Fruit fly (Drosophila melanogaster) whole organism, prepupa: Measurements from ENCODE around the gene Pdhb.

ENCODE experiments used
- Blimp-1 ChIP-seq: fragments of 200-800 bp; sonication (Bioruptor generic); optimal IDR thresholded peaks from 3 replicates; lab custom pipeline; 2017; ENCODE audit warnings: missing biosample characterization, missing genetic modification characterization, mild to moderate bottlenecking, moderate library complexity, missing genetic modification reagents
- CG10631 ChIP-seq: fragments of 200-800 bp; sonication (Bioruptor generic); optimal IDR thresholded peaks from 2 replicates; lab custom pipeline; 2016; ENCODE audit warnings: missing biosample characterization, missing genetic modification characterization
- CG10669 ChIP-seq: fragments of 200-800 bp; sonication (Bioruptor generic); optimal IDR thresholded peaks from 3 replicates; lab custom pipeline; 2018; ENCODE audit warnings: missing biosample characterization, mild to moderate bottlenecking, missing genetic modification characterization, moderate library complexity
- CG11294 ChIP-seq: fragments of 200-800 bp; sonication (Bioruptor generic); IDR thresholded peaks from 2 replicates; pipeline ENCODE4 v1.3.6; 2022; ENCODE audit warnings: missing biosample characterization, missing genetic modification characterization
- CG11762 ChIP-seq: fragments of 200-800 bp; sonication (Bioruptor generic); optimal IDR thresholded peaks from 3 replicates; lab custom pipeline; 2016; ENCODE audit warnings: missing biosample characterization, missing genetic modification characterization; ENCODE audit not compliant: insufficient read depth
- CG11902 ChIP-seq: fragments of 200-800 bp; sonication (Bioruptor generic); optimal IDR thresholded peaks from 3 replicates; lab custom pipeline; 2016; ENCODE audit warnings: missing biosample characterization, missing genetic modification characterization
- CG15336 ChIP-seq: fragments of 200-800 bp; sonication (Bioruptor generic); IDR thresholded peaks from 2 replicates; pipeline ENCODE4 v1.3.6; 2022; ENCODE audit warnings: missing biosample characterization, missing genetic modification characterization
- CG1621 ChIP-seq: fragments of 200-800 bp; sonication (Bioruptor generic); optimal IDR thresholded peaks from 3 replicates; lab custom pipeline; 2018; ENCODE audit warnings: missing biosample characterization, mild to moderate bottlenecking, missing genetic modification characterization
- CG16779 ChIP-seq: fragments of 200-800 bp; sonication (Bioruptor generic); optimal IDR thresholded peaks from 3 replicates; lab custom pipeline; 2017; ENCODE audit warnings: missing biosample characterization, mild to moderate bottlenecking, missing genetic modification characterization
- CG3032 ChIP-seq: fragments of 200-800 bp; optimal IDR thresholded peaks from 2 replicates; lab custom pipeline; 2019; ENCODE audit warnings: missing biosample characterization, mild to moderate bottlenecking, missing genetic modification characterization, moderate library complexity
- CG32006 ChIP-seq: fragments of 200-800 bp; sonication (Bioruptor generic); optimal IDR thresholded peaks from 3 replicates; lab custom pipeline; 2017; ENCODE audit warnings: missing biosample characterization, mild to moderate bottlenecking, missing genetic modification characterization
- CG3919 ChIP-seq: fragments of 200-800 bp; sonication (Bioruptor generic); optimal IDR thresholded peaks from 3 replicates; lab custom pipeline; 2016; ENCODE audit warnings: missing biosample characterization, missing genetic modification characterization
- CG4318 ChIP-seq: fragments of 200-800 bp; sonication (Bioruptor generic); optimal IDR thresholded peaks from 3 replicates; lab custom pipeline; 2017; ENCODE audit warnings: missing biosample characterization, mild to moderate bottlenecking, missing genetic modification characterization
- CG6276 ChIP-seq: fragments of 200-800 bp; sonication (Bioruptor generic); optimal IDR thresholded peaks from 2 replicates; lab custom pipeline; 2017; ENCODE audit warnings: missing biosample characterization, mild to moderate bottlenecking, missing genetic modification characterization
- CG6792 ChIP-seq: fragments of 200-800 bp; sonication (Bioruptor generic); optimal IDR thresholded peaks from 3 replicates; lab custom pipeline; 2016; ENCODE audit warnings: missing biosample characterization, missing genetic modification characterization
- CG6808 ChIP-seq: fragments of 200-800 bp; sonication (Bioruptor generic); optimal IDR thresholded peaks from 3 replicates; lab custom pipeline; 2017; ENCODE audit warnings: missing biosample characterization, missing genetic modification characterization, mild to moderate bottlenecking, moderate library complexity, missing genetic modification reagents
- CG6854 ChIP-seq: fragments of 200-800 bp; sonication (Bioruptor generic); optimal IDR thresholded peaks from 2 replicates; lab custom pipeline; 2017; ENCODE audit warnings: missing biosample characterization, mild to moderate bottlenecking, missing genetic modification characterization
- CG7368 ChIP-seq: fragments of 200-800 bp; sonication (Bioruptor generic); optimal IDR thresholded peaks from 3 replicates; lab custom pipeline; 2016; ENCODE audit warnings: missing biosample characterization, missing genetic modification characterization
- CG8119 ChIP-seq: fragments of 200-800 bp; sonication (Bioruptor generic); IDR thresholded peaks from 3 replicates; pipeline ENCODE4 v1.3.6; 2022; ENCODE audit warnings: missing biosample characterization, missing genetic modification characterization
- CG8319 ChIP-seq: fragments of 200-800 bp; sonication (Bioruptor generic); optimal IDR thresholded peaks from 3 replicates; lab custom pipeline; 2016; ENCODE audit warnings: missing biosample characterization, missing genetic modification characterization
- CG8632 ChIP-seq: fragments of 200-800 bp; sonication (Bioruptor generic); optimal IDR thresholded peaks from 3 replicates; lab custom pipeline; 2016; ENCODE audit warnings: missing biosample characterization, missing genetic modification characterization
- CG9139 ChIP-seq: fragments of 200-800 bp; sonication (Bioruptor generic); optimal IDR thresholded peaks from 3 replicates; lab custom pipeline; 2017; ENCODE audit warnings: missing biosample characterization, mild to moderate bottlenecking, missing genetic modification characterization
- Eip75B ChIP-seq: fragments of 200-800 bp; sonication (Bioruptor generic); optimal IDR thresholded peaks from 3 replicates; lab custom pipeline; 2016; ENCODE audit warnings: missing biosample characterization, missing genetic modification characterization
- Eip78C ChIP-seq: fragments of 200-800 bp; sonication (Bioruptor generic); peaks from one replicate; lab custom pipeline; 2016; ENCODE audit warnings: missing biosample characterization, missing genetic modification characterization
- Eip93F ChIP-seq: fragments of 200-800 bp; sonication (Bioruptor generic); optimal IDR thresholded peaks from 2 replicates; lab custom pipeline; 2016; ENCODE audit warnings: missing biosample characterization, mild to moderate bottlenecking, missing genetic modification characterization
- Ets21C ChIP-seq: fragments of 200-800 bp; sonication (Bioruptor generic); optimal IDR thresholded peaks from 3 replicates; lab custom pipeline; 2016; ENCODE audit warnings: missing biosample characterization, missing genetic modification characterization
- Gug ChIP-seq: fragments of 200-800 bp; sonication (Bioruptor generic); IDR thresholded peaks from 2 replicates; pipeline ENCODE4 v1.3.6; 2022; ENCODE audit warnings: missing biosample characterization, missing genetic modification characterization
- Hr38 ChIP-seq: sonication (Bioruptor generic); optimal IDR thresholded peaks from 2 replicates; lab custom pipeline; 2016; ENCODE audit warnings: missing biosample characterization, missing genetic modification characterization
- Hr39 ChIP-seq: fragments of 200-800 bp; sonication (Bioruptor generic); optimal IDR thresholded peaks from 2 replicates; lab custom pipeline; 2016; ENCODE audit warnings: missing biosample characterization, missing genetic modification characterization
- OdsH ChIP-seq: fragments of 200-800 bp; sonication (Bioruptor generic); optimal IDR thresholded peaks from 3 replicates; lab custom pipeline; 2016; ENCODE audit warnings: missing biosample characterization, missing genetic modification characterization
- Smox ChIP-seq: fragments of 200-800 bp; sonication (Bioruptor generic); optimal IDR thresholded peaks from 3 replicates; lab custom pipeline; 2016; ENCODE audit warnings: missing biosample characterization, missing genetic modification characterization
- Sox15 ChIP-seq: fragments of 200-800 bp; sonication (Bioruptor generic); optimal IDR thresholded peaks from 3 replicates; lab custom pipeline; 2016; ENCODE audit warnings: missing biosample characterization, missing genetic modification characterization
- achi ChIP-seq: fragments of 200-800 bp; sonication (Bioruptor generic); optimal IDR thresholded peaks from 3 replicates; lab custom pipeline; 2016; ENCODE audit warnings: missing biosample characterization, missing genetic modification characterization
- dsx ChIP-seq: fragments of 200-800 bp; optimal IDR thresholded peaks from 3 replicates; lab custom pipeline; 2019; ENCODE audit warnings: missing biosample characterization, mild to moderate bottlenecking, missing genetic modification characterization, moderate library complexity; ENCODE audit not compliant: poor library complexity, severe bottlenecking
- fd59A ChIP-seq: fragments of 200-800 bp; sonication (Bioruptor generic); optimal IDR thresholded peaks from 2 replicates; lab custom pipeline; 2017; ENCODE audit warnings: missing biosample characterization, mild to moderate bottlenecking, missing genetic modification characterization, missing genetic modification reagents
- fkh ChIP-seq: fragments of 200-800 bp; sonication (Bioruptor generic); optimal IDR thresholded peaks from 3 replicates; lab custom pipeline; 2017; ENCODE audit warnings: missing biosample characterization, mild to moderate bottlenecking, missing genetic modification characterization, moderate library complexity
- lz ChIP-seq: fragments of 200-800 bp; sonication (Bioruptor generic); optimal IDR thresholded peaks from 3 replicates; lab custom pipeline; 2016; ENCODE audit warnings: missing biosample characterization, missing genetic modification characterization
- net ChIP-seq: fragments of 200-800 bp; sonication (Bioruptor generic); optimal IDR thresholded peaks from 3 replicates; lab custom pipeline; 2016; ENCODE audit warnings: missing biosample characterization, missing genetic modification characterization
- pdm3 ChIP-seq: fragments of 200-800 bp; sonication (Bioruptor generic); optimal IDR thresholded peaks from 3 replicates; lab custom pipeline; 2016; ENCODE audit warnings: missing biosample characterization, missing genetic modification characterization
- salr ChIP-seq, 2 experiments: fragments of 200-800 bp; sonication (Bioruptor generic); optimal IDR thresholded peaks; 3 replicates each; lab custom pipeline; 2016 to 2018; ENCODE audit warnings: missing biosample characterization in 2 of 2, missing genetic modification characterization in 2 of 2, mild to moderate bottlenecking in 1 of 2
- spab ChIP-seq: fragments of 200-800 bp; sonication (Bioruptor generic); optimal IDR thresholded peaks from 2 replicates; lab custom pipeline; 2017; ENCODE audit warnings: missing biosample characterization, mild to moderate bottlenecking, missing genetic modification characterization, missing genetic modification reagents
- svp ChIP-seq: fragments of 200-800 bp; sonication (Bioruptor generic); peaks from one replicate; lab custom pipeline; 2016; ENCODE audit warnings: missing biosample characterization, missing genetic modification characterization
- topi ChIP-seq: fragments of 200-800 bp; sonication (Bioruptor generic); optimal IDR thresholded peaks from 3 replicates; lab custom pipeline; 2016; ENCODE audit warnings: missing biosample characterization, missing genetic modification characterization
- vri ChIP-seq: fragments of 200-800 bp; sonication (Bioruptor generic); optimal IDR thresholded peaks from 3 replicates; lab custom pipeline; 2016; ENCODE audit warnings: missing biosample characterization, mild to moderate bottlenecking, missing genetic modification characterization

Gene Pdhb

DNA sequence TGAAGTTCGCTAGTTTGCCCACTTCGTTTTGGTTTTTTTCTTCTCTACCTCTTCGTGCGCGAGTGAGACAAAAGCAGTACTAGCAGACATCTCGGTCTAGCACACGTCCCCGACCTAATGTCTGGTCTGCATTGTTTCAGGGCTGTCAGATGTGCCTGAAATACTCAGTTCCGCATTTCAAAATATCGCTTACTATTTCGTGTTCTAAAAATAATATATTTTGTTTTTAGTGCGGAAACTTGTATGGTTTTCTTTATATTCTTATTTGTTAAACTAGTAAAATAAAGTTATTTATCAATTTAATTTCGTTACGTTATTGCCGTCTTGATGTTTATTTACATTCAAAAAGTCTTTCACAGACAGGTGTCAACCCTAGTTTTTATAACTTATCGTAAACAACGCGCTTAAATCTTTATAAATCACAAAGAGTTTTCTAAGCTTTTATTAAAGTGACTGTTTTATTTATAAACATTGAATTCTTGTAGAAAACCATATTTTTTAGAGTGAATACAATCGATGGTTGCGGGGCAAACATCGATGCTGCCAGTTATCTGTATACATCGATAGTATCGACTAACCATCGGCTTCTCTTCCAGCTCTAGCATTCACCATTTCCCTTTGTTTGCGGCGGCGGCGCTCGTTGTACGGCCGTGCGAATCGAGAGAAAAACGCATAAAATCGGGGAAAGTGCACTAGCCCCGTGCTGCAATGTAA lies 49.5 kb upstream of the Pdhb start (continued):
- TF ChIP-seq spab (GFP tag; lab: Kevin White, UChicago) (peak; percentile 8), CG11902 (peak; percentile 61), CG4318 (GFP tag; lab: Kevin White, UChicago) (peak; percentile 61), CG15336 (no peak), fd59A (GFP tag; lab: Kevin White, UChicago) (peak; percentile 62), CG8632 (GFP tag; lab: Kevin White, UChicago) (peak; percentile 74), Gug (GFP tag; lab: Robert Waterston, UW) (no peak), Hr39 (GFP tag; lab: Kevin White, UChicago) (peak; percentile 58), CG6792 (GFP tag; lab: Kevin White, UChicago) (peak; percentile 64), dsx (peak; percentile 32), CG3032 (tag; lab: Kevin White, UChicago) (peak; percentile 78), Eip75B (peak; percentile 55), CG10669 (GFP tag; lab: Kevin White, UChicago) (peak; percentile 72), achi (GFP tag; lab: Kevin White, UChicago) (peak; percentile 73), CG6276 (GFP tag; lab: Kevin White, UChicago) (peak; percentile 35), vri (GFP tag; lab: Kevin White, UChicago) (no peak), CG16779 (tag; lab: Kevin White, UChicago) (no peak), topi (peak; percentile 57), CG3919 (GFP tag; lab: Kevin White, UChicago) (peak; percentile 32), Hr38 (GFP tag; lab: Kevin White, UChicago) (no peak), Ets21C (peak; percentile 35), svp (peak; percentile 74), CG32006 (GFP tag; lab: Kevin White, UChicago) (peak; percentile 78), CG11762 (peak; percentile 41), CG8119 (no peak), CG1621 (tag; lab: Kevin White, UChicago) (peak; percentile 37), lz (peak; percentile 78), OdsH (GFP tag; lab: Kevin White, UChicago) (peak; percentile 63)

DNA sequence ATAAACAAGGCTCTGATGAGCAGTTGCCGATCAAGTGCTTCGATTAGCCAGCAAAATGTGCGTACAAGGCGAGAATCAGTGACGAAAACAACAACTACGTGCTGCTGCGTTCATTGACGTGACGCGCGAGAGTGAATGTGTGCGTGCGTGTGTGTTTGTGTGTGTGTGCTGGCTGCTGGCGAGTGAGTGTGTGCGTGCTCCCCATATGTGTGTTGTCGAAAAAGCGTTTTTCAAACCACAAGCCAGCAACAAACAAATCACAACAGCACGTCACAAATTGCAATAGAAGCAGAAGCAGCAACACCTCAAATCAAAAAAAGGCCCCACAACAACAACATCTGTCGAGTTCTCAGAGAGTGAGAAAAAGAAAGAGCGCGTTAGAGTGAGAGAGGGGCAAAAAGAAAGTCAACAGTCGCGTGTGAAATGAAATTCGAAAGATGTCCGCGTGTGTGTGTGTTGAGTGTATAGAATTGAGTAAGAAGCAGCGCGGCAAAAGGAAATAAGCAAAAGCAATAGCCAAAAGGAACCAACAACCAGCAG lies 48.9 kb upstream of the Pdhb start:
- TF ChIP-seq Smox (GFP tag; lab: Kevin White, UChicago) (no peak), CG15336 (no peak), salr (GFP tag; optimal IDR thresholded peaks at IDR 0.05; lab: Kevin White, UChicago) (peak in 1 of 2 experiments; percentile 15), CG11902 (no peak), Hr38 (GFP tag; lab: Kevin White, UChicago) (no peak), Eip78C (GFP tag; lab: Kevin White, UChicago) (no peak), fd59A (GFP tag; lab: Kevin White, UChicago) (no peak)

dm6 chr3R:29064682-29065100 lies 48.2 kb upstream of the Pdhb start:
- TF ChIP-seq Smox (GFP tag; lab: Kevin White, UChicago): no peak
- peak; percentile 33 for TF ChIP-seq CG11762
- no peak for TF ChIP-seq Gug (GFP tag; lab: Robert Waterston, UW)
- peak; percentile 62 for TF ChIP-seq dsx
- TF ChIP-seq CG6276 (GFP tag; lab: Kevin White, UChicago): peak; percentile 12
- TF ChIP-seq CG8319 (GFP tag; lab: Kevin White, UChicago): peak; percentile 26
- TF ChIP-seq vri (GFP tag; lab: Kevin White, UChicago): peak; percentile 44
- peak; percentile 60 for TF ChIP-seq Blimp-1
- TF ChIP-seq Sox15 (GFP tag; lab: Kevin White, UChicago): no peak
- peak; percentile 73 for TF ChIP-seq net (GFP tag; lab: Kevin White, UChicago)
- TF ChIP-seq CG11902: no peak
- TF ChIP-seq Eip78C (GFP tag; lab: Kevin White, UChicago): peak; percentile 85
- peak; percentile 15 for TF ChIP-seq pdm3 (GFP tag; lab: Kevin White, UChicago)
- TF ChIP-seq topi: peak; percentile 62
- no peak for TF ChIP-seq fkh
- peak; percentile 10 for TF ChIP-seq CG6854 (GFP tag; lab: Kevin White, UChicago)
- peak; percentile 18 for TF ChIP-seq CG10631
- peak; percentile 43 for TF ChIP-seq CG8632 (GFP tag; lab: Kevin White, UChicago)
- no peak for TF ChIP-seq Eip93F (GFP tag; lab: Kevin White, UChicago)
- no peak for TF ChIP-seq CG4318 (GFP tag; lab: Kevin White, UChicago)
- peak; percentile 29 for TF ChIP-seq CG9139 (GFP tag; lab: Kevin White, UChicago)
- peak; percentile 0 for TF ChIP-seq CG6808 (GFP tag; lab: Kevin White, UChicago)
- TF ChIP-seq CG7368 (GFP tag; lab: Kevin White, UChicago): no peak
- TF ChIP-seq CG11294: no peak
- peak; percentile 54 for TF ChIP-seq Eip75B
- TF ChIP-seq CG10669 (GFP tag; lab: Kevin White, UChicago): peak; percentile 46
- peak; percentile 31 for TF ChIP-seq lz
